Fruit fly (Drosophila melanogaster): ENCODE measurements around the gene Unc50.

- TF ChIP-seq psq (optimal IDR thresholded peaks at IDR 0.05) (no peak), ttk (optimal IDR thresholded peaks at IDR 0.05) (no peak), Sin3A (optimal IDR thresholded peaks at IDR 0.05) (no peak), h (optimal IDR thresholded peaks at IDR 0.05) (no peak), insv (optimal IDR thresholded peaks at IDR 0.05) (no peak)
These were observed 8.2 kb downstream of the Unc50 start for dm6 chr3R:8668024-8668856.
